Fruit fly (Drosophila melanogaster): ENCODE data around the gene Cpr72Ec.

Cpr72Ec gene

DNA sequence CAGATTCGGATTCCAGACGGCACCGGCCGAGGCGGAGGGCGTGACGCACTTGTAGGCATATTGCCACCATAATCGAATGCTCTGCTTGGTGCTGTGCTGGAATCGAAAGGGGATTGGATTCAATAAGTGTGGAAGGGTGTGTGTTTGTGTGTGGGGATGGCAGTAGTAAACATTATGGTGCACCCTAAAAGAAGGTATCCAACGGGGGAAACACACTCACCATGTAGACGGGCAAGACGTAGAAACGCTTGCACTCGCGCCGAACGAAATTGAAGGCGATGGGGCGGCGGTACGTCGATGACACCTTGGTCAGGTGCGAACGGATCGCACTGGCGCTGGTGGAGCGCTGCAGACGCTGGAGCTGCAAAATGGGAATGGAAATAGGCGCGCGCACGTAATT, 24.1 kb upstream of the Cpr72Ec start:
- TF ChIP-seq CTCF (optimal IDR thresholded peaks at IDR 0.05), result no peak
- no peak for TF ChIP-seq CG8478 (optimal IDR thresholded peaks at IDR 0.05)

DNA sequence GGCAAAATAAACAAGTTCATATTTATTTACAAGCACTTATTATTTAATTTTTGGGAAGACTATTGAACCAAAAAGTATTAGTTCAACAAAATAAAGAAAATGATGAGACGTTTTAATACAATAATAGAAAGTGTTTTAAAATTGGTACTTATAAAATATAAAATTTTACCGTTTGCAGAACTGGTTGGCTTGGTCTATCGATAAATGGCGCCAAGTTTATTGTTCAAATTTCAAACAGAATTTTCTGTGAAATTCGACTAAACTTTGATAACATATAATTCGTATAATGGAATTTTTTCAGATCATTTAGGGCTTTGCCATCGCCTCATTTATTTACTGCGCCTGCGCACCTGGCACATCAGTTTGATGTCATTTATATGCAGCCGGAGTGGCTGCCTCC, 23.7 kb upstream of the Cpr72Ec start:
- TF ChIP-seq CG8478 (optimal IDR thresholded peaks at IDR 0.05) (no peak), CTCF (optimal IDR thresholded peaks at IDR 0.05) (no peak)

DNA sequence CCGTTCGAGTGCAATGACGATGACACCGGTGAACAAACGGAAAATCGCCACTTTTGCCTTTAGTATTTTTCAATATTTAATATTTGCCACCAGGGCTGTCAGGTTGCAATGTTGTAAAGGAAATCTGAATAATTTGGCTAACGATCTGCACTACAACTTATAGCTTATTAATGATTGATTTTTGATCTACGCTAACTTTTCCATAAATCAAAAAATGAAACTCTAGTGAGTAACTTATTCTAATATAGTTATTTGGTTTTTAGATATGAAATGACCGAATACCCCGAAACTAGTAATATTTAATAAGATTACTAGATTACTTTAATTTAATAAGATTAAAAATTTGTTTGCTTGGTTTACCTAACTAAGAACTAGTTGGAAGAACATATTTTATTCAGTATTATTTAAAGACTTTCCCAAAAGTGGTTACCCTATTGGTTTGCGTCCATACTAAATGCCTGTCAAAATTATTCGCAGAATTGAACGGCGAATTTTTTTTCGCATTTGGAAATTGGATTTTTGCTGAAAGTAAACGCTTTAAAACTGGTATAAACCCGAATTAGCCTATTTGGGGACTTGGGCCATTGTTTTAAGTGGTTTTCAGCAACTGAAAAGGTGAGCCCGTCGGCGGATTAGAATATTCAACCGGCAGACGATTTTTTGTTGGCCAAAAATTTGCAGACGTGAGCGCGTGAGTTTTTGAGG, 18.9 kb upstream of the Cpr72Ec start, which contains the start of the genes Agpat3 and RAF2:
Gene Agpat3, minus strand, starts transcription at position 78 of the 705 bp plus-strand sequence.
Gene RAF2, plus strand, starts transcription at position 448 of the 705 bp plus-strand sequence.
- no peak for TF ChIP-seq CTCF (optimal IDR thresholded peaks at IDR 0.05)

DNA sequence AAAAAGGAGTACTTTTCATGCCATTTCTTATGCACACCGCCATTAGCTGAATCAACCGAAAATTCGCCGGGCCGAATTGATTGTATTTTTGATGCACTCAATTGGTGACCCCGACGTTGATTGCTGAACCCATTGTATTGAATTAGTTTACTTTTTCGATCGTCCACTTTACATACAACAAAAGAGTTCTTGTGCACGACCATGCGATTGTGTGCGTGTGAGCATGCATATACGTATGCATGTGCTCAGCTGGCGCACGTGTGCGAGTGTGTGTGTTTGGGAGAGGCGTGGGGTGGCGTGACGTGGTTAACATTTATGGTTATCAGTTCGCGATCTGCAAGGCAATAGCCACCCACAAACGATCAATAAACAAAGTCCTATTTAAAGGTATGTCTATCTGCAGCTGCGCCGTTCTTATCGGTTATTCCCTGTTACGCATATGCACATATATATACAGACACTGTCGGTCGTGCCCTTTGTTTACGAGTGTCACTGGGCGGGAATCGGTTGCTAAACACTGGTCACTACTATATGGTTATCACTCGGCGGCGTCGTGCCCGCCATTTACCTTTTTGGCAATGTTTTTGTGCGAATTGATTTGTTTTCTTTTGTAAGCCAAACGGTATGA, 18.2 kb upstream of the Cpr72Ec start:
- no peak for TF ChIP-seq CTCF (optimal IDR thresholded peaks at IDR 0.05)
- TF ChIP-seq CG8478 (optimal IDR thresholded peaks at IDR 0.05), result no peak

DNA sequence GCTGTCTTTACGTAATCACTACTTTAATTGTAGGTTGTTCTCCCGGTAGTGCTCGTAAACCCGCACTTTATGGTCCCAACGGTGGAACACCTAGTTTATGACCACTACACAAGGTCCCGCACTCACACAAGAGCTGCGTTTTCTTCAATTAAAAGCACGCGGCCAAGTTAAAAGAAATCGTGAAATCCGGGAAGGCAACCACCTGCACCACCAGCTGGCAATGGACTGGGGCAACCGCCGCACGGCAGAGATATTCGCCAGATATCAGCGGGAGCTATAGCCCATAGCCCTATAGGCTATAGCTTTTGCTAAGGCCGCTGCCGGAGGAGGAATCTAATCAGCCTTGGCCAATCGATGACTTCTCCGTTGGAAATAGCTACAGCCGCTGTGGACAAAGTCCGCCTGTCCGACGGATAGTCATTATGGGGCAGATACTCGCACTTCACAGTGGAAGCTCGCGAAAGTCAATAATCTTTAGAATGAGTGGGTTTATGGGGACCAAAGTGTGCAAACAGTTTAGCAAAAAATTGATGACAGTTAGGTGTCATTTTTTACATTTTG, 17.1 kb upstream of the Cpr72Ec start:
- TF ChIP-seq CG8478 (optimal IDR thresholded peaks at IDR 0.05) (no peak), CTCF (optimal IDR thresholded peaks at IDR 0.05) (no peak)

DNA sequence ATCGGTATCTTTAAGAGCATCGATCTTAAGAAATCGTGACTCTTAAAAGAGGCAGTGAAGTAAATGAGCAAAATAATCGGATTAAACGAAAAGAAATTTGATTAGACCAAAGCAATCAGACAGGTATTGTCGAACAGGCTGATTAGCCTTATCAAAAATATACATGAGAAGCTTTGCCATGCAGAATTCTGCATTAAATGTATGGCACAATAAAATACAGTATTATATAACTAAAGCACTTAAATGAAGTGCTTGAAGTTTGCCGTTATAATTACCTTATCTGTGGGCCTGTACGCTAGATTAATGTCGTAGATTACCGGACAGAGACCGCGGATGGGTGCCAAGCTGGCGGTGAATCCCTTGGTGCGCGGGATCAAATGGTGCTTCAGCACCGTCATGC, 15.9 kb upstream of the Cpr72Ec start:
- no peak for TF ChIP-seq CTCF (optimal IDR thresholded peaks at IDR 0.05)
- no peak for TF ChIP-seq CG8478 (optimal IDR thresholded peaks at IDR 0.05)

DNA sequence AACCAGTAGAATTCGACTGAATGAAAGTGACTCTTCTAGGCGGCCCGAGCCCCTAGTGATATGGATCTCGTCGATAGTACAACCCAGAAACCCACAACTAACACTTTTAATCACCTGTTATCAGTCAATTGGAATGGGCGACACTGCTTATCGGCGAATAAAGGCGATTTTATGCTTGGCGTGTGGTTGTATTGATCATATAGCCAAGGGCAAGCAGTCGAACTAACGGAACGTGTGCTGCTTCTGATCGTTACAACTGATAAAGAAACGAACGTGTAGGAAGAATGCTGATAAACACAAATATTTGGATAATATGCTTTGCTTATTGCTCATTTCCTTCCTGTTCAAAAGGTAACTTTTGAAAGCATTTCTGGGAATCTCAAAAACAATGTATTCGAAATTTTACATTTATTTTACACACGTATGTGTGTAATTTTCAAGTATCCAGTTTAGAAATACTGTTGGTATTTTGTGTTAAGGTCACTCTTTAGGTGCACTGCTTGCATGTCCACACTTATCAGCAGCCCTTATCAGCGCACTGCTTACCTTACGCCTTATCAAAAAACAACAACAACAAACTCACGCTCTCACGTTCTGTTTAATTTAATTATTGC, 14.2 kb upstream of the Cpr72Ec start, which contains the start of gene Agpat4:
Gene Agpat4, minus strand, starts transcription at position 387 of the 614 bp plus-strand sequence.
- no peak for TF ChIP-seq CG8478 (optimal IDR thresholded peaks at IDR 0.05)
- peak in 1 of 2 experiments; percentile 33 for TF ChIP-seq CTCF (optimal IDR thresholded peaks at IDR 0.05)

DNA sequence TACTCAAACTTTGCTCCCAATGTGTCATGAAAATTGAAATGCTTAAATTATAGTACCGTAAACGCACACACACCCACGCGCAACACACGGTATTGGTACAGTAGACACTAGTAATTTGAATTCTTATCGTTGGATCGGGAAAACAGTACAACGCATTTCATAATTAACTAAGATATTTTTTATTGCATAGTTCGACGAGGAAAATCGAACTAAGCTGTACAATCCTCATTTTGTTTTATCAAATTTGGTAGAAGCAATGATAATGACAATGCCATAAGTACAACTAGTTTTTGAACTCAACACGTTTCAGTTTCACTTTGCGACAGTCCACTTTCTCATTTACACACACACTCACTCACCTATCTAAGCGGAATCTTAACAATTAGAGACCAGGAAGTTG, 13.6 kb upstream of the Cpr72Ec start:
- TF ChIP-seq CG8478 (optimal IDR thresholded peaks at IDR 0.05), result no peak
- TF ChIP-seq CTCF (optimal IDR thresholded peaks at IDR 0.05), result no peak

DNA sequence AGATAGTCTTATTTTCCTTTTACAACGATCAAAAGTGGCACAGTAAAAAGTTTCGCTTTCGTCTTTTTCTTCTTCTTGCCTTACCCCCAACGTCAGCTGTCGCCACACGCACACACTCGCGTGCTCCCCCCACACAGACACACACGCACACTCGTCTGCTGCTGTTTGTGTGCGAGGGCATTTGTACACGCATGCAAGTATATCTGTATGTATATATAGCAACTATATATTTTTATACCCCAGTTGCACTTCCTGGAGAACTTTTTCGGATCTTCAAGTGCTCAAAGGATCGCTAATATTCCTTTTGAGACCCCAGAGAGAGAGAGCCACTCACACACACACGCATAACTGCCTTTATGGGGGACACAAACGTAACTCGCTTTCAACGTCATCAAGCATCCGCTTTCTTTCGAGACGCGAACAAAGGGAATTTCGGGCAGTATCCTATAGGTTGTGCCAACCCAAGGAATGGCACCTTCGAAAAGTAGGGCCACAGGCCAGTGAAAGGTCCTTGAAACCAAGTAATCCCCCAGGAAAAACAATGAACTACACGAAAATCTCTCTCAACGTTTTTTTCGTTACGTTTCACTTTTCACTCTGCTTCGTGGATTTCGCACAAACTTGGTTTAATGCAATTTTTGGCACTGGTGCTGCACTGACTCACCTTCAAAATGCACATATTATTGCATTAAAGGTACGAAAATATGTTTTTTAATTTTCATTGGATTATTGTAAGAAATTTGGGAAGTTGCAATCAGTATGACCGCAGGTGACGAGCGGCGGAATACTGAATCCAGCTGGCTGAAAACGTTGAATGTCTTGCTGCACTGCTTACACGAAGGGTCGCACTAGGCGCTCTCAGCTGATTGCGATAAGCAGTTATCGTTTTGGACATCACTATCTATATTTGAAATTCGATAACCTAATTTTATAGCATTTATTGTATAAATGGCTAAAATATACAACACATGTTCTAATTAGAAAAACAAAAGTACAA, 10.9 kb upstream of the Cpr72Ec start, which contains the start of gene roq:
Gene roq, minus strand, starts transcription at position 799 of the 997 bp plus-strand sequence.
- TF ChIP-seq CTCF (optimal IDR thresholded peaks at IDR 0.05), result peak; percentile 15 to 44
- TF ChIP-seq CG8478 (optimal IDR thresholded peaks at IDR 0.05), result no peak

DNA sequence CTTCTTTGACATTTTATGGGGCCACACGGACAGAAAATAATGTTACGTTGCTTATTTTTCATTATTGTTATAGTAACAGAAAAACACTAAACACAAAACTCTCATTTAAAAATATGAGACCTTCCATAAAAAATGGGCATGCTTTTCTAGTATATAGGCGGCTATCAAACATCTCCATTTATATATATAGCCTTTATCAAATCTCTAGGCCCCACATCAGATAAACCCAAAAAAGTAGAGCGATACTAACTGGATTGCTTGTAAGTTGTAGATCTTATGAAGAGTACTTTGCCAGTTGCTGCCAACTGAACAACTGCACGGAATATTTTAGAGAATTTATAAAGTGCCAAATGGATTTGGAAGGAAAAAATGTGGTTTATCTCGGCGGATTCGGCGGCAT, 2.4 kb upstream of the Cpr72Ec start, which contains the start of gene CG18814:
Gene CG18814, plus strand, starts transcription at position 301 of the 400 bp plus-strand sequence.
- no peak for TF ChIP-seq CG8478 (optimal IDR thresholded peaks at IDR 0.05)
- no peak for TF ChIP-seq CTCF (optimal IDR thresholded peaks at IDR 0.05)

DNA sequence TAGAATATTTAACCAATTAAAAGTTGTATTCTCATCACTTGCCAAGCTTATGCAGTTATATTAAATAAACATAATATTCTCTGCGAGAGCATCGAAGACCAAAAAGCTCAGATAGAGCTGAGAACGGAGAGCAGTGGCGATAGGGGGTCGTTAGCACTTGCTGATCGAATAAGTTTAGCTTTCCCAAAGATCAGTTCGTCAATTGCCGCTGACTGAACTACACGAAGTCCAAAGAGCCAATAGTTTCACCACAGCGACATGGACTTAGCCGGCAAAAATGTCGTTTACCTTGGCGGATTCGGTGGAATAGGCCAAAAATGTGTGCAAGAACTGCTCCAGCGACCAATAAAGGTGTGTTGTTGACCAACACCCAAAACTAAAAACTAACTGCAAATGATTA, 1.1 kb upstream of the Cpr72Ec start, which contains the start of gene CG4842:
Gene CG4842, plus strand, starts transcription at position 191 of the 400 bp plus-strand sequence.
- TF ChIP-seq CTCF (optimal IDR thresholded peaks at IDR 0.05), result no peak
- TF ChIP-seq CG8478 (optimal IDR thresholded peaks at IDR 0.05), result no peak

DNA sequence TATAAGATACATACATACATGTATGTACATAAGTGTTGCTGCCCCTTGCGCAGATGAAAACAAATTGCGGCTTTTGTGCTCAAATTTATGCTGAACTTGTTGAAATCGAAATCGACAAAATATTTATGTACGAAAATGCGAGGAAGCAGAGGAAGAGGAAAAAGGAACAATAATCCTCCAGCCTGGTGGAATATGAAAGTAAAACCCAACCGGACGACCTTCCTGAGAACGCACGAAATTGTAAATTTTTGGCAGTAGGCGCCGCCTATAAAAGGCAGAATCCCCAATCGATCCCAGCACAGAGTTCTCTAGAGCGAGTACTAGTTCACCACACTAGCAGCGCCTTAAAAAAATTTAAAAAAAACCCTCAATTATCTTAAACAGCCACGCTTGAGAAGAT, 2.5 kb downstream of the Cpr72Ec start, which contains the start of gene Cpr72Eb:
Gene Cpr72Eb, plus strand, starts transcription at position 301 of the 400 bp plus-strand sequence.
- no peak for TF ChIP-seq CG8478 (optimal IDR thresholded peaks at IDR 0.05)
- no peak for TF ChIP-seq CTCF (optimal IDR thresholded peaks at IDR 0.05)

DNA sequence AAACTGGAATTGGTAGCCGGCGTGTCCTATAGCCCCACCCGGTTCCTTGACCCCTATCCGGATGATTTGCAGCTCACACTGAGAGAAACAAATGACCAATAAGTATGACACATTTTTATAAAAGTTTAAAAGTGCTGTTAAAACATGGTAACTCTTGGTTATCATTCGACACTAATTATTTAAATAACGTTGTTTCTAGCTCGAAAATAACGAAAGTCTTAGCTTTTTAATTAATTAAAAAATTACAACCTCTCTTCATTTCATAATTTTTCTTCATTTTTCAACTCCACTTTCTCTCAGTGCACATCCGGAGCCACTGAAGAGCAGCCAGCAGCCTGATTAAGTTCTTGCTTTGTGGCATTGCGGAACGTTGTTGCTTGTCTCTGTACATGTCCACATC, 3.0 kb downstream of the Cpr72Ec start:
- TF ChIP-seq CTCF (optimal IDR thresholded peaks at IDR 0.05) (no peak), CG8478 (optimal IDR thresholded peaks at IDR 0.05) (no peak)

DNA sequence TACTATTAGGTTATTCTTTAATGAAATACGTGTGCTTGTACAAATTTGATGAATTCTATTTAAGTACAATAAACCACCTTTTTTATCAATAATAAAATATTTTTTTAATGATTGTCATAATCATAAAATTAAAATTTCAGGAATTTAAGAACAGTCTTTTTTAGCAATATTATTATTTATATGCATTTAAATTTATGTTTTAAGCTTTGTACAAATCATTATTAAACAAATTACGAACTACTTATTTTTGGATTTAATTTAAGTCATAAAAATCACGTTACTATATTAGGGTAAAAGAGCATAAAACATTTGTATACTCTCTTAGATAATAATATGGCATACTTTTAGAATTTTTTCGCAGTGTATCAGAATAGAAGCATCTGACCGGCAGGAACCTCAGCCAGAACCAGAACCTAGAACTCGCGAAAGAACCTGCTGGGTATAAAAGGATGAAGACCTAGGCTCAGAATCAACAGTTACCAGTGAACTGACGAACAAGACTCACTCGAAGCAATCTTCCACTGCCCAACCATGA, 5.0 kb downstream of the Cpr72Ec start, which contains the start of gene Cpr72Ea:
Gene Cpr72Ea, plus strand, starts transcription at position 485 of the 535 bp plus-strand sequence.
- TF ChIP-seq CG8478 (optimal IDR thresholded peaks at IDR 0.05) (no peak), CTCF (optimal IDR thresholded peaks at IDR 0.05) (no peak)
